Fruit fly (Drosophila melanogaster): ENCODE measurements around the gene CG9265.

CG9265 gene

DNA sequence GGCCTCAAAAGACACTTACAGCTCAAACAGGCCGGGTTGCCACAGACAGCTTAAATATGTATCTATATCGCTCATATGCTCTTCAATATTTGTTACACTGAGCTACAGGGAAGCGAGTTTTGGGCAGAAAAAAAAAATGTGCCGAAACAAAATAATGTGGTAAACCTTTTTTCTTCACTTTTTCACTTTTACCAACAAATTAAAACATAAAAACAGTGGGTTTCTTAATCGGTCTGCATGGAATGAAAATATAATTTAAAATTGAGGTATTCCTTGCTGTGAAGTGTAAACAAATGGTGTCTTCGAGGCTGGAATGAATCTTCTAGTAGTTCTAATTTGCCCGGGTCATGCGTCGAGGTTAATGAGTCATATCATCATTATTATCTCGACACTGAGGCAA lies 32.6 kb downstream of the CG9265 start (continued):
- TF ChIP-seq Bteb2 (GFP tag; optimal IDR thresholded peaks at IDR 0.05): peak; percentile 37
- TF ChIP-seq CG9727 (GFP tag; optimal IDR thresholded peaks at IDR 0.05): peak; percentile 59
- TF ChIP-seq rib (GFP tag; IDR thresholded peaks at IDR 0.05): no peak
- TF ChIP-seq CG30020 (tag; optimal IDR thresholded peaks at IDR 0.05): no peak
- TF ChIP-seq knrl (GFP tag; IDR thresholded peaks at IDR 0.05; ENCODE audit: partially characterized antibody): no peak
- no peak for TF ChIP-seq CG17912 (GFP tag; optimal IDR thresholded peaks at IDR 0.05)
- peak; percentile 39 for TF ChIP-seq tup (GFP tag; optimal IDR thresholded peaks at IDR 0.05)
- peak; percentile 56 for TF ChIP-seq CG6813 (GFP tag; optimal IDR thresholded peaks at IDR 0.05)
- peak; percentile 51 for TF ChIP-seq Six4 (GFP tag; optimal IDR thresholded peaks at IDR 0.05)
- TF ChIP-seq CG3065 (GFP tag; optimal IDR thresholded peaks at IDR 0.05): no peak
- TF ChIP-seq tgo (GFP tag; IDR thresholded peaks at IDR 0.05): peak; percentile 71
- TF ChIP-seq Side (GFP tag; optimal IDR thresholded peaks at IDR 0.05): peak; percentile 55
- TF ChIP-seq CG2129 (GFP tag; IDR thresholded peaks at IDR 0.05; ENCODE audit: partially characterized antibody): no peak
- TF ChIP-seq exex (tag; optimal IDR thresholded peaks at IDR 0.05): no peak
- TF ChIP-seq CG13123 (GFP tag; optimal IDR thresholded peaks at IDR 0.05): peak; percentile 21
- peak; percentile 38; the same call in 1 of the 3 replicates for TF ChIP-seq CG11093 (GFP tag; IDR thresholded peaks at IDR 0.05)
- TF ChIP-seq CG8290 (GFP tag; optimal IDR thresholded peaks at IDR 0.05): peak; percentile 12
- peak in 1 of 2 experiments; percentile 38 for TF ChIP-seq CG8290 (tag; optimal IDR thresholded peaks at IDR 0.05)
- no peak for TF ChIP-seq peb (GFP tag; IDR thresholded peaks at IDR 0.05)
- no peak for TF ChIP-seq trh (GFP tag; optimal IDR thresholded peaks at IDR 0.05)
- TF ChIP-seq mld (GFP tag; IDR thresholded peaks at IDR 0.05; ENCODE audit: partially characterized antibody): no peak
- 0 out of 2 replicates have a peak, but pooled peaks have one; percentile 17 for TF ChIP-seq CG5953 (GFP tag; IDR thresholded peaks at IDR 0.05)
- TF ChIP-seq Ravus (GFP tag; IDR thresholded peaks at IDR 0.05): no peak
- no peak for TF ChIP-seq z (GFP tag; IDR thresholded peaks at IDR 0.05)
- peak; percentile 50; the same call in 1 of the 3 replicates for TF ChIP-seq CG11456 (GFP tag; IDR thresholded peaks at IDR 0.05)
- TF ChIP-seq ken (GFP tag; IDR thresholded peaks at IDR 0.05): peak; percentile 56; the same call in 1 of the 3 replicates
- 0 out of 2 replicates have a peak, but pooled peaks have one; percentile 27 for TF ChIP-seq Drgx (GFP tag; IDR thresholded peaks at IDR 0.05)
- peak; percentile 57 for TF ChIP-seq chn (GFP tag; optimal IDR thresholded peaks at IDR 0.05)
- peak; percentile 5 for TF ChIP-seq Ets97D (GFP tag; optimal IDR thresholded peaks at IDR 0.05)
- 0 out of 3 replicates have a peak, but pooled peaks have one; percentile 42 for TF ChIP-seq otp (GFP tag; IDR thresholded peaks at IDR 0.05)
- TF ChIP-seq CG13894 (tag; optimal IDR thresholded peaks at IDR 0.05): peak; percentile 10
- TF ChIP-seq ttk (GFP tag; IDR thresholded peaks at IDR 0.05): peak; percentile 36; the same call in 1 of the 2 replicates
- peak; percentile 72 for TF ChIP-seq CG11504 (tag; optimal IDR thresholded peaks at IDR 0.05)
- TF ChIP-seq hth (optimal IDR thresholded peaks at IDR 0.05): no peak
- TF ChIP-seq ewg (GFP tag; optimal IDR thresholded peaks at IDR 0.05): no peak
- TF ChIP-seq CG31365 (tag; optimal IDR thresholded peaks at IDR 0.05): peak; percentile 21
- TF ChIP-seq CG3163 (GFP tag; optimal IDR thresholded peaks at IDR 0.05): no peak
- TF ChIP-seq CG18619 (GFP tag; optimal IDR thresholded peaks at IDR 0.05): peak; percentile 58
- peak; percentile 36; the same call in 1 of the 2 replicates for TF ChIP-seq CG7372 (GFP tag; IDR thresholded peaks at IDR 0.05)
- no peak for TF ChIP-seq tna (GFP tag; IDR thresholded peaks at IDR 0.05; ENCODE audit: partially characterized antibody)
- TF ChIP-seq Dek (tag; optimal IDR thresholded peaks at IDR 0.05): peak; percentile 21
- no peak for TF ChIP-seq D (optimal IDR thresholded peaks at IDR 0.05)
- peak; percentile 55 for TF ChIP-seq D (GFP tag; optimal IDR thresholded peaks at IDR 0.05)
- peak; percentile 65 for TF ChIP-seq Oli (tag; optimal IDR thresholded peaks at IDR 0.05)
- TF ChIP-seq HLH54F (GFP tag; optimal IDR thresholded peaks at IDR 0.05): peak; percentile 42
- TF ChIP-seq nmo (GFP tag; optimal IDR thresholded peaks at IDR 0.05): peak; percentile 70
- TF ChIP-seq CG8281 (tag; optimal IDR thresholded peaks at IDR 0.05): peak; percentile 50
- TF ChIP-seq CG10431 (GFP tag; optimal IDR thresholded peaks at IDR 0.05): no peak
- no peak for TF ChIP-seq twi (tag; optimal IDR thresholded peaks at IDR 0.05)
- no peak for TF ChIP-seq HmgD (GFP tag; optimal IDR thresholded peaks at IDR 0.05)
- TF ChIP-seq da (GFP tag; optimal IDR thresholded peaks at IDR 0.05): peak; percentile 4
- peak; percentile 23 for TF ChIP-seq Nf-YB (GFP tag; optimal IDR thresholded peaks at IDR 0.05)

Data from whole organism, embryonic.